Worm (Caenorhabditis elegans) whole organism, late embryonic: ENCODE results near the gene vrp-1.

Experiments
- K02D7.2 ChIP-seq: sonication (generic microtip); optimal IDR thresholded peaks from 2 replicates; lab custom pipeline; 2017; ENCODE audit warnings: mild to moderate bottlenecking, missing genetic modification characterization, missing compliant biosample characterization
- ceh-48 ChIP-seq: sonication (generic microtip); optimal IDR thresholded peaks from 2 replicates; lab custom pipeline; 2016; ENCODE audit warnings: missing genetic modification characterization, inconsistent platforms, missing compliant biosample characterization
- che-1 ChIP-seq: sonication (generic microtip); optimal IDR thresholded peaks from 2 replicates; lab custom pipeline; 2016; ENCODE audit warnings: mild to moderate bottlenecking, missing genetic modification characterization, missing compliant biosample characterization
- dve-1 ChIP-seq: sonication (generic microtip); optimal IDR thresholded peaks from 2 replicates; lab custom pipeline; 2017; ENCODE audit warnings: antibody characterized with exemption, mild to moderate bottlenecking, missing genetic modification characterization, missing compliant biosample characterization
- elt-2 ChIP-seq: sonication (generic microtip); optimal IDR thresholded peaks from 2 replicates; lab custom pipeline; 2016; ENCODE audit warnings: missing genetic modification reagents, missing genetic modification characterization, missing compliant biosample characterization
- fkh-10 ChIP-seq: fragments of 150-350 bp; optimal IDR thresholded peaks from 2 replicates; lab custom pipeline; 2014; ENCODE audit warnings: missing biosample characterization, missing genetic modification reagents, missing genetic modification characterization
- hlh-30 ChIP-seq: sonication (generic microtip); optimal IDR thresholded peaks from 2 replicates; lab custom pipeline; 2017; ENCODE audit warnings: antibody characterized with exemption, missing genetic modification characterization, missing compliant biosample characterization; ENCODE audit not compliant: insufficient read depth
- lin-11 ChIP-seq: fragments of 200-800 bp; sonication (Bioruptor generic); optimal IDR thresholded peaks from 2 replicates; lab custom pipeline; 2018; ENCODE audit warnings: mild to moderate bottlenecking, missing genetic modification characterization, missing compliant biosample characterization
- nfya-1 ChIP-seq: sonication (generic microtip); optimal IDR thresholded peaks from 2 replicates; lab custom pipeline; 2017; ENCODE audit warnings: missing genetic modification characterization, mild to moderate bottlenecking, missing compliant biosample characterization, antibody characterized with exemption, moderate library complexity
- pat-9 ChIP-seq: fragments of 200-800 bp; sonication (Bioruptor generic); optimal IDR thresholded peaks from 2 replicates; lab custom pipeline; 2018; ENCODE audit warnings: mild to moderate bottlenecking, missing genetic modification characterization, moderate library complexity, missing compliant biosample characterization
- pha-4 ChIP-seq: fragments of 150-350 bp; optimal IDR thresholded peaks from 2 replicates; lab custom pipeline; 2018; ENCODE audit warnings: missing biosample characterization, missing genetic modification reagents, missing genetic modification characterization
- sdc-2 ChIP-seq: sonication (generic microtip); optimal IDR thresholded peaks from 2 replicates; lab custom pipeline; 2016; ENCODE audit warnings: missing genotype, missing genetic modification characterization, missing compliant biosample characterization
- sox-2 ChIP-seq: fragments of 200-800 bp; sonication (Bioruptor generic); IDR thresholded peaks from 2 replicates; pipeline ENCODE4 v1.3.6; 2022; ENCODE audit warnings: missing genetic modification reagents, missing genetic modification characterization, missing compliant biosample characterization
- tbx-2 ChIP-seq: sonication (generic microtip); optimal IDR thresholded peaks from 2 replicates; lab custom pipeline; 2016; ENCODE audit warnings: missing genetic modification characterization, missing compliant biosample characterization

DNA sequence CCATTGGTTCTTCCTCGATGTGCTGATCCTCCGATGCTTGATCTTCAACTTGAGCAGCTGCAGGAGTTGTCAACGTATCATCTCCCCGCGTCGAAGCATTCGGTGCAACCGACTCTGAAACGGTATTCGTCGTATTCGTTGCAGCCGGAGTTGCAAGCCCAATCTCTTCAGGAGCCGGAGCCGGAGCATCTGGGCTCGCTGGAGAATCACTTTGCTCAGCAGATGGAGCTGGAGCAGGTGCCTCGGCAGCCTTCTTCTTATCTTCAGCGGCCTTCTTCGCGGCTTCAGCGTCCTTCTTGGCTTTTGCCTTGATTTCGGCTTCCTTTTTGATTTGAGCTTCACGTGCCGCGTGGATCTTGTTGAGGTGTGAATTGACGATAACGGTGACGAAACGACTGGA is 26.4 kb downstream of the vrp-1 start:
- TF ChIP-seq lin-11 (tag; lab: Kevin White, UChicago) (no peak), dve-1 (tag; lab: Kevin White, UChicago) (no peak), fkh-10 (GFP tag; lab: Kevin White, UChicago) (no peak), nfya-1 (no peak), hlh-30 (no peak), K02D7.2 (no peak), elt-2 (no peak), sdc-2 (tag; lab: Kevin White, UChicago) (no peak), che-1 (tag; lab: Kevin White, UChicago) (no peak), pat-9 (tag; lab: Kevin White, UChicago) (no peak), tbx-2 (no peak), ceh-48 (tag; lab: Kevin White, UChicago) (no peak), pha-4 (tag; lab: Kevin White, UChicago) (no peak), sox-2 (no peak)
